Worm (Caenorhabditis elegans) whole organism, L4 larva: ENCODE data around the gene wrk-1.

ENCODE experiments used
- F26F4.8 ChIP-seq: fragments of 200-800 bp; sonication (Bioruptor generic); conservative IDR thresholded peaks from 2 replicates; pipeline ENCODE4 v1.3.6; 2022; ENCODE audit warnings: missing genetic modification characterization, missing compliant biosample characterization
- F49E8.2 ChIP-seq: sonication (generic microtip); optimal IDR thresholded peaks from 2 replicates; lab custom pipeline; 2016; ENCODE audit warnings: missing compliant biosample characterization, mild to moderate bottlenecking, missing genetic modification characterization, borderline replicate concordance
- T20F7.1 ChIP-seq: fragments of 200-800 bp; sonication (Bioruptor generic); optimal IDR thresholded peaks from 2 replicates; lab custom pipeline; 2018; ENCODE audit warnings: mild to moderate bottlenecking, missing genetic modification characterization, missing compliant biosample characterization
- T26A8.4 ChIP-seq: fragments of 200-800 bp; sonication (Bioruptor generic); IDR thresholded peaks from 2 replicates; pipeline ENCODE4 v1.3.6; 2022; ENCODE audit warnings: missing genetic modification characterization, missing compliant biosample characterization
- Y75B8A.6 ChIP-seq: fragments of 200-800 bp; sonication (Bioruptor generic); IDR thresholded peaks from 2 replicates; pipeline ENCODE4 v1.3.6; 2022; ENCODE audit warnings: missing genetic modification reagents, missing genetic modification characterization, missing compliant biosample characterization
- ZK337.2 ChIP-seq: fragments of 200-800 bp; sonication (Bioruptor generic); IDR thresholded peaks from 2 replicates; pipeline ENCODE4 v1.3.6; 2022; ENCODE audit warnings: missing genetic modification reagents, missing genetic modification characterization, missing compliant biosample characterization
- aly-2 ChIP-seq: sonication (generic microtip); optimal IDR thresholded peaks from 2 replicates; lab custom pipeline; 2018; ENCODE audit warnings: missing biosample characterization, missing genetic modification characterization
- ama-1 ChIP-seq: fragments of 150-350 bp; optimal IDR thresholded peaks from 2 replicates; lab custom pipeline; 2014; ENCODE audit warnings: inconsistent platforms, mixed read lengths
- attf-4 ChIP-seq: sonication (generic microtip); optimal IDR thresholded peaks from 3 replicates; lab custom pipeline; 2017; ENCODE audit warnings: missing biosample characterization, missing genetic modification characterization
- ceh-28 ChIP-seq: fragments of 150-350 bp; optimal IDR thresholded peaks from 2 replicates; lab custom pipeline; 2014; ENCODE audit warnings: missing biosample characterization, missing genetic modification reagents, missing genetic modification characterization
- ceh-32 ChIP-seq: sonication (generic microtip); optimal IDR thresholded peaks from 2 replicates; lab custom pipeline; 2016; ENCODE audit warnings: mild to moderate bottlenecking, missing genetic modification characterization, missing compliant biosample characterization; ENCODE audit not compliant: poor library complexity
- ceh-82 ChIP-seq: sonication (generic microtip); optimal IDR thresholded peaks from 2 replicates; lab custom pipeline; 2017; ENCODE audit warnings: missing biosample characterization, missing genetic modification characterization
- ces-1 ChIP-seq: fragments of 150-350 bp; sonication (generic microtip); optimal IDR thresholded peaks from 4 replicates; lab custom pipeline; 2014; ENCODE audit warnings: missing biosample characterization, missing genetic modification reagents, missing genetic modification characterization
- ctbp-1 ChIP-seq: fragments of 200-800 bp; sonication (Bioruptor generic); IDR thresholded peaks from 2 replicates; pipeline ENCODE4 v1.3.6; 2022; ENCODE audit warnings: missing genetic modification reagents, missing genetic modification characterization, missing compliant biosample characterization
- daf-12 ChIP-seq: fragments of 150-350 bp; optimal IDR thresholded peaks from 2 replicates; lab custom pipeline; 2014; ENCODE audit warnings: missing biosample characterization, missing genetic modification reagents, missing genetic modification characterization
- dmd-6 ChIP-seq: fragments of 200-800 bp; sonication (Bioruptor generic); IDR thresholded peaks from 2 replicates; pipeline ENCODE4 v1.3.6; 2022; ENCODE audit warnings: missing genetic modification reagents, missing genetic modification characterization, missing compliant biosample characterization
- dve-1 ChIP-seq: sonication (generic microtip); optimal IDR thresholded peaks from 2 replicates; lab custom pipeline; 2017; ENCODE audit warnings: antibody characterized with exemption, mild to moderate bottlenecking, missing genetic modification characterization, missing compliant biosample characterization; ENCODE audit not compliant: insufficient read depth
- hmg-1.1 ChIP-seq: fragments of 200-800 bp; sonication (Bioruptor generic); IDR thresholded peaks from 2 replicates; pipeline ENCODE4 v1.3.6; 2022; ENCODE audit warnings: missing genetic modification reagents, missing genetic modification characterization, missing compliant biosample characterization
- lin-13 ChIP-seq: fragments of 150-350 bp; optimal IDR thresholded peaks from 2 replicates; lab custom pipeline; 2014; ENCODE audit warnings: missing biosample characterization, missing genetic modification reagents, missing genetic modification characterization
- lin-29 ChIP-seq: fragments of 200-800 bp; sonication (Bioruptor generic); IDR thresholded peaks from 2 replicates; pipeline ENCODE4 v1.3.6; 2022; ENCODE audit warnings: missing genetic modification reagents, missing genetic modification characterization, missing compliant biosample characterization
- lin-39 ChIP-seq: fragments of 150-350 bp; optimal IDR thresholded peaks from 2 replicates; lab custom pipeline; 2014; ENCODE audit warnings: missing biosample characterization, missing genetic modification reagents, missing genetic modification characterization
- madf-5 ChIP-seq, 2 experiments: fragments of 200-800 bp; sonication (Bioruptor generic); IDR thresholded peaks; 2 replicates each; pipeline ENCODE4 v1.3.6; 2022; ENCODE audit warnings: missing compliant biosample characterization in 2 of 2, missing genetic modification characterization in 2 of 2
- mes-2 ChIP-seq: sonication (generic microtip); optimal IDR thresholded peaks from 2 replicates; lab custom pipeline; 2016; ENCODE audit warnings: missing genotype, mild to moderate bottlenecking, missing genetic modification characterization, missing compliant biosample characterization; ENCODE audit not compliant: poor library complexity, severe bottlenecking
- nhr-102 ChIP-seq: sonication (generic microtip); optimal IDR thresholded peaks from 2 replicates; lab custom pipeline; 2016; ENCODE audit warnings: mild to moderate bottlenecking, missing genetic modification characterization, moderate library complexity, missing compliant biosample characterization
- nhr-11 ChIP-seq: fragments of 150-350 bp; optimal IDR thresholded peaks from 2 replicates; lab custom pipeline; 2014; ENCODE audit warnings: missing biosample characterization, missing genetic modification characterization
- nhr-111 ChIP-seq: fragments of 200-800 bp; sonication (Bioruptor generic); optimal IDR thresholded peaks from 2 replicates; lab custom pipeline; 2018; ENCODE audit warnings: mild to moderate bottlenecking, missing genetic modification characterization, missing compliant biosample characterization
- nhr-42 ChIP-seq: fragments of 200-800 bp; sonication (Bioruptor generic); IDR thresholded peaks from 2 replicates; pipeline ENCODE4 v1.3.6; 2022; ENCODE audit warnings: missing genetic modification characterization, missing compliant biosample characterization
- nhr-6 ChIP-seq: fragments of 150-350 bp; optimal IDR thresholded peaks from 2 replicates; lab custom pipeline; 2014; ENCODE audit warnings: missing biosample characterization, missing genetic modification characterization
- nhr-76 ChIP-seq: fragments of 150-350 bp; optimal IDR thresholded peaks from 2 replicates; lab custom pipeline; 2014; ENCODE audit warnings: missing biosample characterization, missing genetic modification characterization
- pha-4 ChIP-seq, 2 experiments: fragments of 150-350 bp in 1 of 2; fragments of 200-800 bp in 1 of 2; sonication (Bioruptor generic) in 1 of 2; IDR thresholded peaks in 1 of 2; optimal IDR thresholded peaks in 1 of 2; 2 replicates each; pipeline versions ENCODE4 v1.3.6 to Lab custom; 2014 to 2022; ENCODE audit warnings: missing genetic modification characterization in 2 of 2, missing genetic modification reagents in 2 of 2, missing biosample characterization in 1 of 2, missing compliant biosample characterization in 1 of 2
- pqm-1 ChIP-seq: sonication (generic microtip); optimal IDR thresholded peaks from 2 replicates; lab custom pipeline; 2017; ENCODE audit warnings: missing biosample characterization, missing genetic modification characterization
- rbr-2 ChIP-seq: sonication (generic microtip); optimal IDR thresholded peaks from 2 replicates; lab custom pipeline; 2016; ENCODE audit warnings: missing genotype, missing genetic modification characterization, missing compliant biosample characterization
- saeg-2 ChIP-seq: fragments of 200-800 bp; sonication (Bioruptor generic); IDR thresholded peaks from 2 replicates; pipeline ENCODE4 v1.3.6; 2022; ENCODE audit warnings: missing genetic modification reagents, missing genetic modification characterization, missing compliant biosample characterization
- sdz-12 ChIP-seq: fragments of 200-800 bp; sonication (Bioruptor generic); optimal IDR thresholded peaks from 2 replicates; lab custom pipeline; 2018; ENCODE audit warnings: mild to moderate bottlenecking, missing genetic modification characterization, missing compliant biosample characterization
- snpc-1.2 ChIP-seq: fragments of 200-800 bp; sonication (Bioruptor generic); IDR thresholded peaks from 2 replicates; pipeline ENCODE4 v1.3.6; 2022; ENCODE audit warnings: missing genetic modification reagents, missing genetic modification characterization, missing compliant biosample characterization
- spr-3 ChIP-seq: fragments of 200-800 bp; sonication (Bioruptor generic); optimal IDR thresholded peaks from 2 replicates; lab custom pipeline; 2018; ENCODE audit warnings: mild to moderate bottlenecking, missing genetic modification characterization, missing compliant biosample characterization
- unc-130 ChIP-seq: sonication (generic microtip); optimal IDR thresholded peaks from 2 replicates; lab custom pipeline; 2016; ENCODE audit warnings: missing genetic modification reagents, missing genetic modification characterization, missing compliant biosample characterization
- unc-62 ChIP-seq, 3 experiments: fragments of 150-350 bp in 1 of 3; sonication (generic microtip); optimal IDR thresholded peaks in 2 of 3; peaks in 1 of 3; 1 replicate in 1 of 3; 2 replicates in 2 of 3; lab custom pipeline; 2014 to 2017; ENCODE audit warnings: missing biosample characterization in 3 of 3, missing genetic modification characterization in 3 of 3, missing genetic modification reagents in 3 of 3, missing genotype in 1 of 3
- vab-7 ChIP-seq: fragments of 200-800 bp; sonication (Bioruptor generic); IDR thresholded peaks from 2 replicates; pipeline ENCODE4 v1.3.6; 2022; ENCODE audit warnings: missing genetic modification reagents, missing genetic modification characterization, missing compliant biosample characterization
- zip-11 ChIP-seq: fragments of 200-800 bp; sonication (Bioruptor generic); IDR thresholded peaks from 2 replicates; pipeline ENCODE4 v1.3.6; 2022; ENCODE audit warnings: missing genetic modification characterization, missing compliant biosample characterization
- zip-2 ChIP-seq: fragments of 150-350 bp; optimal IDR thresholded peaks from 2 replicates; lab custom pipeline; 2014; ENCODE audit warnings: missing biosample characterization, missing genetic modification characterization
- ztf-7 ChIP-seq: fragments of 150-350 bp; optimal IDR thresholded peaks from 2 replicates; lab custom pipeline; 2014; ENCODE audit warnings: missing biosample characterization, missing genetic modification characterization

wrk-1 gene

DNA sequence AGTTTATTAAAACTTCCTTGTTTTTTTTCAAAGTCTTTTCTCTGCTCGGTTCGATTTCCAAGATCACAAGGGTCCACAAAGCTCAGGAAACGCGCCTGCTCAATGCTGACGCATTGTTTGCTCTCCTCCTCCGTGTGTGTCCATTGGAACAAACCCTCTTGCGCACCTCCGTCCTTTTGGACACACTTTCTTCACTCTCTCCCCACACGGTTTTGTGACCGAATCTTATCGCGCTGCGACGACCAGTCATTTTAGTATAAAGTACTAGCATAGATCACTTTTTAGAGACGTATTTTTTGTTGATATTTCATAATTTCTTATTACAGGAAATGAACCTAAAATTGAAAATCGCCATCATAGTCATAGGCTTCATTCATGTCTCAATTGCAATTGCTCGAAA, 24.2 kb downstream of the wrk-1 start (continued):
- peak; percentile 80 for TF ChIP-seq hmg-1.1 (GFP tag; lab: Robert Waterston, UW)
- TF ChIP-seq saeg-2 (GFP tag; lab: Robert Waterston, UW), result no peak
- TF ChIP-seq nhr-111 (GFP tag; lab: Kevin White, UChicago), result no peak
- peak; percentile 19 for TF ChIP-seq ceh-32 (tag; lab: Kevin White, UChicago)
- TF ChIP-seq Y75B8A.6 (GFP tag; lab: Robert Waterston, UW), result no peak
- TF ChIP-seq spr-3 (GFP tag; lab: Kevin White, UChicago), result no peak
- TF ChIP-seq ceh-28 (tag; lab: Kevin White, UChicago), result no peak
- no peak for TF ChIP-seq mes-2 (tag; lab: Kevin White, UChicago)
- no peak for TF ChIP-seq daf-12 (tag; lab: Kevin White, UChicago)
- TF ChIP-seq F26F4.8, result no peak
- no peak for TF ChIP-seq ama-1
- TF ChIP-seq lin-39, result no peak
- peak; percentile 70 for TF ChIP-seq nhr-11 (tag; lab: Kevin White, UChicago)
- no peak for TF ChIP-seq vab-7 (GFP tag; lab: Robert Waterston, UW)
- TF ChIP-seq aly-2, result no peak
- TF ChIP-seq T26A8.4 (GFP tag; lab: Robert Waterston, UW), result no peak
- TF ChIP-seq ZK337.2 (GFP tag; lab: Robert Waterston, UW), result no peak
- TF ChIP-seq lin-13 (GFP tag; lab: Kevin White, UChicago), result peak; percentile 50
- TF ChIP-seq nhr-6 (tag; lab: Kevin White, UChicago), result peak; percentile 83
- TF ChIP-seq ctbp-1, result peak; percentile 63; the same call in 1 of the 2 replicates
- TF ChIP-seq dve-1 (tag; lab: Kevin White, UChicago), result peak; percentile 91
- no peak for TF ChIP-seq T20F7.1 (GFP tag; lab: Kevin White, UChicago)
- TF ChIP-seq nhr-76 (tag; lab: Kevin White, UChicago), result no peak
- TF ChIP-seq pha-4 (GFP tag; IDR thresholded peaks at IDR 0.05; lab: Robert Waterston, UW), result 0 out of 2 replicates have a peak, but pooled peaks have one; percentile 52
- no peak for TF ChIP-seq pha-4 (tag; optimal IDR thresholded peaks at IDR 0.05; lab: Kevin White, UChicago)
- no peak for TF ChIP-seq attf-4 (tag; lab: Kevin White, UChicago)
- no peak for TF ChIP-seq unc-130
- TF ChIP-seq dmd-6 (GFP tag; lab: Robert Waterston, UW), result peak; percentile 88
- no peak for TF ChIP-seq nhr-42 (GFP tag; lab: Robert Waterston, UW)
- TF ChIP-seq, all 104 proteins: peak for 31

DNA sequence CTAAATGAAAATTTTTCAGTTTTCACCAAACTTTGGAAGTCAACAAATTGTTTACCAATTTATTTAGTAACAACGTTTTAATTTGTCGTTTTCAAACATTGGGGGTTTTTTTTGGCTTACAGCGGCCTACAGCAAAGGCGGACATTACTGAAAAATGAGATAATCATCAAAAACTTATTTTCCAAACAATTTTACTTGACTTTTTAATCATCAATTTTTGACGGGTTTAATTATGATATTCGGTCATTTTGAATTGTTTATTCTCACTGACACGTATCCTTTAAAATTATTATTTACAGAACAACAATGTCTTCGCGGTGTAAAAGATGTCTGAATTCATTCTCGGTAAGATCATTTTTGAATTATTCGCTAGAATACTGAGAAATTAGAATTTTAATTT, 24.8 kb downstream of the wrk-1 start, which contains the start of gene F40B5.2:
TSS of gene F40B5.2 (plus strand) at position 301 of the 400 bp plus-strand sequence.
- TF ChIP-seq snpc-1.2 (GFP tag; lab: Robert Waterston, UW), result no peak
- TF ChIP-seq pqm-1 (tag; lab: Kevin White, UChicago), result no peak
- no peak for TF ChIP-seq nhr-102 (tag; lab: Kevin White, UChicago)
- TF ChIP-seq aly-2, result no peak
- no peak for TF ChIP-seq ztf-7 (tag; lab: Kevin White, UChicago)
- no peak for TF ChIP-seq ces-1
- no peak for TF ChIP-seq Y75B8A.6 (GFP tag; lab: Robert Waterston, UW)
- no peak for TF ChIP-seq unc-62 (GFP tag; optimal IDR thresholded peaks at IDR 0.05 in 1 of 2; lab: Kevin White, UChicago)
- TF ChIP-seq unc-62 (tag; optimal IDR thresholded peaks at IDR 0.05; lab: Kevin White, UChicago), result no peak
- TF ChIP-seq zip-11 (GFP tag; lab: Robert Waterston, UW), result no peak
- no peak for TF ChIP-seq sdz-12 (GFP tag; lab: Kevin White, UChicago)
- no peak for TF ChIP-seq zip-2 (tag; lab: Kevin White, UChicago)
- no peak for TF ChIP-seq rbr-2 (tag; lab: Kevin White, UChicago)
- TF ChIP-seq madf-5 (GFP tag; IDR thresholded peaks at IDR 0.05; lab: Robert Waterston, UW), result no peak
- no peak for TF ChIP-seq nhr-11 (tag; lab: Kevin White, UChicago)
- no peak for TF ChIP-seq ceh-32 (tag; lab: Kevin White, UChicago)
- TF ChIP-seq lin-29 (GFP tag; lab: Robert Waterston, UW), result no peak
- TF ChIP-seq ceh-82, result no peak
- TF ChIP-seq nhr-42 (GFP tag; lab: Robert Waterston, UW), result no peak
- TF ChIP-seq F49E8.2, result no peak
